Fruit fly (Drosophila melanogaster) whole organism, prepupa: ENCODE measurements around the gene CG11892.

Experiments used
- CG16779 ChIP-seq: fragments of 200-800 bp; sonication (Bioruptor generic); optimal IDR thresholded peaks from 3 replicates; lab custom pipeline; 2017; ENCODE audit warnings: missing biosample characterization, mild to moderate bottlenecking, missing genetic modification characterization
- CG3032 ChIP-seq: fragments of 200-800 bp; optimal IDR thresholded peaks from 2 replicates; lab custom pipeline; 2019; ENCODE audit warnings: missing biosample characterization, mild to moderate bottlenecking, missing genetic modification characterization, moderate library complexity
- CG6792 ChIP-seq: fragments of 200-800 bp; sonication (Bioruptor generic); optimal IDR thresholded peaks from 3 replicates; lab custom pipeline; 2016; ENCODE audit warnings: missing biosample characterization, missing genetic modification characterization
- Eip93F ChIP-seq: fragments of 200-800 bp; sonication (Bioruptor generic); optimal IDR thresholded peaks from 2 replicates; lab custom pipeline; 2016; ENCODE audit warnings: missing biosample characterization, mild to moderate bottlenecking, missing genetic modification characterization
- Met ChIP-seq: fragments of 200-800 bp; sonication (Bioruptor generic); optimal IDR thresholded peaks from 3 replicates; lab custom pipeline; 2016; ENCODE audit warnings: missing biosample characterization, missing genetic modification characterization
- Smox ChIP-seq: fragments of 200-800 bp; sonication (Bioruptor generic); optimal IDR thresholded peaks from 3 replicates; lab custom pipeline; 2016; ENCODE audit warnings: missing biosample characterization, missing genetic modification characterization
- Sox102F ChIP-seq: fragments of 200-800 bp; sonication (Bioruptor generic); optimal IDR thresholded peaks from 2 replicates; lab custom pipeline; 2016; ENCODE audit warnings: missing biosample characterization, mild to moderate bottlenecking, missing genetic modification characterization

- TF ChIP-seq Sox102F (GFP tag; lab: Kevin White, UChicago) (no peak), CG6792 (GFP tag; lab: Kevin White, UChicago) (no peak), Eip93F (GFP tag; lab: Kevin White, UChicago) (no peak), CG3032 (tag; lab: Kevin White, UChicago) (no peak), CG16779 (tag; lab: Kevin White, UChicago) (no peak), Smox (GFP tag; lab: Kevin White, UChicago) (no peak), Met (no peak)
Measured at dm6 chr3R:25285173-25285572, 3.8 kb downstream of the CG11892 start, which contains the start of gene CG31104.
